Worm (Caenorhabditis elegans) whole organism, midembryonic: ENCODE results near the gene wsp-1.

Experiments
- T22C8.4 ChIP-seq: fragments of 200-800 bp; sonication (Bioruptor generic); IDR thresholded peaks from 2 replicates; pipeline ENCODE4 v1.3.6; 2022; ENCODE audit warnings: missing genetic modification characterization, missing compliant biosample characterization
- cog-1 ChIP-seq: sonication (generic microtip); optimal IDR thresholded peaks from 2 replicates; lab custom pipeline; 2016; ENCODE audit warnings: missing genetic modification characterization, missing compliant biosample characterization
- flt-1 ChIP-seq: fragments of 200-800 bp; sonication (Bioruptor generic); IDR thresholded peaks from 2 replicates; pipeline ENCODE4 v1.3.6; 2022; ENCODE audit warnings: missing genetic modification characterization, missing compliant biosample characterization
- klf-2 ChIP-seq: fragments of 200-800 bp; sonication (Bioruptor generic); conservative IDR thresholded peaks from 2 replicates; pipeline ENCODE4 v1.3.6; 2022; ENCODE audit warnings: missing genetic modification reagents, missing genetic modification characterization, missing compliant biosample characterization
- med-1 ChIP-seq: sonication (generic microtip); optimal IDR thresholded peaks from 2 replicates; lab custom pipeline; 2017; ENCODE audit warnings: missing genetic modification characterization, mild to moderate bottlenecking, missing compliant biosample characterization, antibody characterized with exemption, missing genetic modification reagents; ENCODE audit not compliant: insufficient read depth
- ref-1 ChIP-seq: fragments of 200-800 bp; sonication (Bioruptor generic); conservative IDR thresholded peaks from 2 replicates; pipeline ENCODE4 v1.3.6; 2022; ENCODE audit warnings: missing genetic modification reagents, missing genetic modification characterization, missing compliant biosample characterization
- tab-1 ChIP-seq: fragments of 200-800 bp; sonication (Bioruptor generic); IDR thresholded peaks from 2 replicates; pipeline ENCODE4 v1.3.6; 2022; ENCODE audit warnings: missing genetic modification characterization, missing compliant biosample characterization
- ztf-23 ChIP-seq: fragments of 200-800 bp; sonication (Bioruptor generic); IDR thresholded peaks from 2 replicates; pipeline ENCODE4 v1.3.6; 2022; ENCODE audit warnings: missing genetic modification reagents, missing genetic modification characterization, missing compliant biosample characterization
- ztf-29 ChIP-seq: fragments of 200-800 bp; sonication (Bioruptor generic); IDR thresholded peaks from 2 replicates; pipeline ENCODE4 v1.3.6; 2022; ENCODE audit warnings: missing genetic modification reagents, missing genetic modification characterization, missing compliant biosample characterization

Gene wsp-1

ce11 chrIV:8152688-8153087 is 46.1 kb downstream of the wsp-1 start:
- TF ChIP-seq klf-2 (GFP tag; lab: Robert Waterston, UW) = no peak
- no peak for TF ChIP-seq ztf-23
- TF ChIP-seq ztf-29 (GFP tag; lab: Robert Waterston, UW) = no peak
- TF ChIP-seq med-1 (GFP tag; lab: Kevin White, UChicago) = no peak
- no peak for TF ChIP-seq tab-1 (GFP tag; lab: Robert Waterston, UW)
- no peak for TF ChIP-seq flt-1
- no peak for TF ChIP-seq T22C8.4 (GFP tag; lab: Robert Waterston, UW)
- TF ChIP-seq ref-1 (GFP tag; lab: Robert Waterston, UW) = no peak
- no peak for TF ChIP-seq cog-1 (tag; lab: Kevin White, UChicago)

ce11 chrIV:8152145-8152544 is 46.6 kb downstream of the wsp-1 start, which contains the start of gene faah-2:
faah-2 (plus strand) TSS chrIV:8152445.
- TF ChIP-seq ref-1 (GFP tag; lab: Robert Waterston, UW) = no peak

- TF ChIP-seq cog-1 (tag; lab: Kevin White, UChicago) = no peak
- TF ChIP-seq flt-1 = no peak
- no peak for TF ChIP-seq ztf-23
- no peak for TF ChIP-seq ztf-29 (GFP tag; lab: Robert Waterston, UW)
- TF ChIP-seq ref-1 (GFP tag; lab: Robert Waterston, UW) = no peak
- TF ChIP-seq klf-2 (GFP tag; lab: Robert Waterston, UW) = no peak
- no peak for TF ChIP-seq med-1 (GFP tag; lab: Kevin White, UChicago)
- no peak for TF ChIP-seq tab-1 (GFP tag; lab: Robert Waterston, UW)
- no peak for TF ChIP-seq T22C8.4 (GFP tag; lab: Robert Waterston, UW)
These were observed 47.0 kb downstream of the wsp-1 start for ce11 chrIV:8151721-8152120.

ce11 chrIV:8148494-8148893 is 50.3 kb downstream of the wsp-1 start, which contains the start of gene pmk-1:
pmk-1 (plus strand) TSS chrIV:8148794.
- TF ChIP-seq ztf-29 (GFP tag; lab: Robert Waterston, UW) (no peak), ref-1 (GFP tag; lab: Robert Waterston, UW) (no peak), T22C8.4 (GFP tag; lab: Robert Waterston, UW) (no peak), tab-1 (GFP tag; lab: Robert Waterston, UW) (no peak), klf-2 (GFP tag; lab: Robert Waterston, UW) (no peak)

- TF ChIP-seq ref-1 (GFP tag; lab: Robert Waterston, UW) (no peak), flt-1 (no peak)
These were observed 52.5 kb downstream of the wsp-1 start for ce11 chrIV:8146283-8146682.

ce11 chrIV:8144341-8144740 is 54.4 kb downstream of the wsp-1 start:
- TF ChIP-seq tab-1 (GFP tag; lab: Robert Waterston, UW) = no peak
- no peak for TF ChIP-seq ref-1 (GFP tag; lab: Robert Waterston, UW)
- no peak for TF ChIP-seq cog-1 (tag; lab: Kevin White, UChicago)
- TF ChIP-seq flt-1 = no peak
- no peak for TF ChIP-seq med-1 (GFP tag; lab: Kevin White, UChicago)
- TF ChIP-seq klf-2 (GFP tag; lab: Robert Waterston, UW) = no peak
- TF ChIP-seq ztf-29 (GFP tag; lab: Robert Waterston, UW) = no peak
- no peak for TF ChIP-seq T22C8.4 (GFP tag; lab: Robert Waterston, UW)
- no peak for TF ChIP-seq ztf-23

- TF ChIP-seq klf-2 (GFP tag; lab: Robert Waterston, UW) = no peak
- no peak for TF ChIP-seq ztf-29 (GFP tag; lab: Robert Waterston, UW)
- TF ChIP-seq med-1 (GFP tag; lab: Kevin White, UChicago) = no peak
- no peak for TF ChIP-seq tab-1 (GFP tag; lab: Robert Waterston, UW)
- TF ChIP-seq ref-1 (GFP tag; lab: Robert Waterston, UW) = no peak
- TF ChIP-seq T22C8.4 (GFP tag; lab: Robert Waterston, UW) = no peak
- no peak for TF ChIP-seq cog-1 (tag; lab: Kevin White, UChicago)
- no peak for TF ChIP-seq ztf-23
- TF ChIP-seq flt-1 = no peak
These were observed 55.8 kb downstream of the wsp-1 start, which contains the start of gene pmk-2 for ce11 chrIV:8142735-8143550. pmk-2 (plus strand) TSS chrIV:8143500.

ce11 chrIV:8138984-8139383 is 59.8 kb downstream of the wsp-1 start, which contains the start of gene pmk-3:
pmk-3 (plus strand) TSS chrIV:8139219.
- TF ChIP-seq klf-2 (GFP tag; lab: Robert Waterston, UW) (no peak), ref-1 (GFP tag; lab: Robert Waterston, UW) (no peak), ztf-23 (no peak), flt-1 (no peak), cog-1 (tag; lab: Kevin White, UChicago) (no peak), med-1 (GFP tag; lab: Kevin White, UChicago) (no peak), tab-1 (GFP tag; lab: Robert Waterston, UW) (no peak), ztf-29 (GFP tag; lab: Robert Waterston, UW) (no peak), T22C8.4 (GFP tag; lab: Robert Waterston, UW) (no peak)
